Worm (Caenorhabditis elegans): ENCODE results near the gene T16G1.6.
A peak's percentile ranks its signal among the peaks of the same experiment; 100 is the strongest.

Gene T16G1.6

ce11 chrV:12937098-12937497, at the start of gene T16G1.6:
Gene T16G1.6, minus strand, starts transcription at chrV:12937174.
- TF ChIP-seq unc-62 (GFP tag; optimal IDR thresholded peaks at IDR 0.05) (no peak), mml-1 (tag; optimal IDR thresholded peaks at IDR 0.05) (no peak), pqm-1 (tag; optimal IDR thresholded peaks at IDR 0.05) (peak; percentile 90), ZK546.5 (tag; optimal IDR thresholded peaks at IDR 0.05) (no peak), nhr-67 (tag; optimal IDR thresholded peaks at IDR 0.05) (no peak), ama-1 (optimal IDR thresholded peaks at IDR 0.05) (no peak), nhr-237 (tag; optimal IDR thresholded peaks at IDR 0.05) (no peak), ztf-4 (tag; optimal IDR thresholded peaks at IDR 0.05) (no peak), lsy-12 (tag; optimal IDR thresholded peaks at IDR 0.05) (no peak), jun-1 (tag; optimal IDR thresholded peaks at IDR 0.05) (no peak), elt-2 (tag; optimal IDR thresholded peaks at IDR 0.05) (peak; percentile 91), nhr-25 (tag; optimal IDR thresholded peaks at IDR 0.05) (no peak), nhr-28 (tag; optimal IDR thresholded peaks at IDR 0.05) (no peak), fos-1 (tag; optimal IDR thresholded peaks at IDR 0.05) (no peak)

DNA sequence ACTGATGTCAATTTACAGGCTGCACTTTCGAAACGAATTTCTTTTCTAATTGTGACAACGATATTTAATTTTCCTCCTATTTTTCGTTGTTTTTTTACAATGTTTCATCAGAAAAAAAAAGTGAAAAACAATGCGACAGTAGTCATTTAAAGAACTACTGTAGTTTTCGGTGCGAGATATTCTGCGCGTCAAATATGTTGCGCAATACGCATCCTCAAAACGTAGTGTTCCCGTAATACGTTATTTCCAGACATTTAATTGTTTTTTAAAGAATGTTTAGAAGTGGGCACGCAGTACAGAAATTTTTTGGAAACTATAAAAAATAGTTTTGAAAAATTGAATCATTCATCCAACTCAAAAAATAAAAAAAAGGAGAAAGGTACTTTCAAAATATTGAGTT, 37.1 kb upstream of the T16G1.6 start:
- TF ChIP-seq fkh-2 (tag; optimal IDR thresholded peaks at IDR 0.05) (no peak), skn-1 (tag; optimal IDR thresholded peaks at IDR 0.05) (no peak), snpc-4 (tag; optimal IDR thresholded peaks at IDR 0.05) (no peak), nhr-76 (tag; optimal IDR thresholded peaks at IDR 0.05) (no peak), egl-27 (tag; optimal IDR thresholded peaks at IDR 0.05) (no peak), pqm-1 (tag; optimal IDR thresholded peaks at IDR 0.05) (no peak), mdl-1 (tag; optimal IDR thresholded peaks at IDR 0.05) (no peak), mml-1 (tag; optimal IDR thresholded peaks at IDR 0.05) (no peak), jun-1 (tag; optimal IDR thresholded peaks at IDR 0.05) (no peak), tbx-2 (tag; optimal IDR thresholded peaks at IDR 0.05) (no peak), lsy-12 (tag; optimal IDR thresholded peaks at IDR 0.05) (no peak), nhr-25 (tag; optimal IDR thresholded peaks at IDR 0.05) (no peak), nhr-43 (tag; optimal IDR thresholded peaks at IDR 0.05; ENCODE audit: poor library complexity, severe bottlenecking) (no peak), sea-2 (GFP tag; optimal IDR thresholded peaks at IDR 0.05) (no peak), unc-62 (GFP tag; optimal IDR thresholded peaks at IDR 0.05) (no peak)

DNA sequence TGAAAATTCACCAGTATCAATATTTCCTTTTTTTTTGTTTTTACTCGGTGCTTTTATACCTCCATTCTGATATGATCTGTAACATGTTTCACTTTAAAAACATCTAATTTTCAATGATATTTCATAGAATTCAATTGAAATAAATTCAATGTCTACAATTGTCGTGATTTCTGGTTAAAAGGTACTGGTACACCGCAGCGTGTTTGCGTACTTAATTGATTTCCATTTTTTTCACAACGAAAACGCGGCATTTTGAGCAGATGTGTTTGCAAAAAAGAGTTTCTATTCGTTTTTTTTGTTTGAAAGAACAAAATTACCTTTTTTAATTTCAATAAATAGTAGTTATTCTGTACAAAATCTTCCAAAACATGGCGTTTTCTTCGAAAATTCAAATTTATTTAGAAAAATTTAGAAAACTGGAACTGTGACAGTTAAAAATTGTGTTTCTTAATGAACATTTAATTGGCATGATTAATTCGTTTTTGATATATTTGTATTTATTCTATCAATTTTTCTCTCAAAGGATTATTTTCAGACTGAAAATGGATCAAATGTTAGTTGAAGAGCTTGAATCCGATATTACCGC, 33.7 kb upstream of the T16G1.6 start, which contains the start of gene pnn-1:
pnn-1 (plus strand) TSS at position 536 of the 586 bp plus-strand sequence.
- peak; percentile 35 for TF ChIP-seq lin-15B (tag; optimal IDR thresholded peaks at IDR 0.05)
- TF ChIP-seq ceh-16 (tag; optimal IDR thresholded peaks at IDR 0.05): no peak
- peak; percentile 48 for TF ChIP-seq hmg-11 (tag; optimal IDR thresholded peaks at IDR 0.05)
- no peak for TF ChIP-seq nhr-25 (tag; optimal IDR thresholded peaks at IDR 0.05)
- TF ChIP-seq pha-4 (tag; optimal IDR thresholded peaks at IDR 0.05): peak; percentile 59
- TF ChIP-seq nfya-1 (tag; optimal IDR thresholded peaks at IDR 0.05; ENCODE audit: insufficient read depth): peak; percentile 45

- TF ChIP-seq R02D3.7 (tag; optimal IDR thresholded peaks at IDR 0.05) (no peak), nhr-25 (tag; optimal IDR thresholded peaks at IDR 0.05) (peak; percentile 67)
These were observed 31.6 kb upstream of the T16G1.6 start, which contains the start of gene lin-46 for ce11 chrV:12968555-12968954. Gene lin-46, plus strand, starts transcription at chrV:12968855.

DNA sequence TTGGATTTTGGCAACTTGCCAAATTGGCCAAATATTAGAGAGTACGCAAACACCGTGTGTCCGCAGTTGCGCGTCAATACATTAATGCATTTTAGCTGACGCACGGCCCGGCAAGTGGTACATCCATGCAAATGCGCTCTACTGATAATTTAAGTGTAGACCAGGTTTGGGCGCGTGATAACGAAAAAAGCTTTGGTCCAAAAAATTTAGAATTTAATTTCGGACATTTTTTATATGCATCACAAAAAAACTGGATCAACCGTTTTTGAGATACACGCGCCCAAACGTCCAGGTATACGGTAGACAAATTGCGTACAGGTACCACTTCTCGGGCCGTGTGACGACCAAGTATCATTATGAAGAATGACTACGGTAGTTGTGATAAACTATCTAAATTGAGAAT, 31.0 kb upstream of the T16G1.6 start, which contains the start of gene R186.8:
R186.8 (minus strand) TSS at position 58 of the 403 bp plus-strand sequence.
- TF ChIP-seq pqm-1 (tag; optimal IDR thresholded peaks at IDR 0.05): peak; percentile 2
- TF ChIP-seq lin-15B (tag; optimal IDR thresholded peaks at IDR 0.05): peak; percentile 75
- peak; percentile 19 for TF ChIP-seq nhr-43 (tag; optimal IDR thresholded peaks at IDR 0.05; ENCODE audit: poor library complexity, severe bottlenecking)
- peak; percentile 66 for TF ChIP-seq nfya-1 (tag; optimal IDR thresholded peaks at IDR 0.05; ENCODE audit: insufficient read depth)
- TF ChIP-seq lsy-12 (tag; optimal IDR thresholded peaks at IDR 0.05): peak; percentile 58
- peak; percentile 65 for TF ChIP-seq elt-2 (tag; optimal IDR thresholded peaks at IDR 0.05)
- peak; percentile 68 for TF ChIP-seq hmg-11 (tag; optimal IDR thresholded peaks at IDR 0.05)
- peak; percentile 24 for TF ChIP-seq snpc-4 (tag; optimal IDR thresholded peaks at IDR 0.05)
- peak; percentile 5 for TF ChIP-seq tbx-2 (tag; optimal IDR thresholded peaks at IDR 0.05)
- TF ChIP-seq pha-4 (tag; optimal IDR thresholded peaks at IDR 0.05): peak; percentile 40
- peak; percentile 23 for TF ChIP-seq nhr-25 (tag; optimal IDR thresholded peaks at IDR 0.05)

DNA sequence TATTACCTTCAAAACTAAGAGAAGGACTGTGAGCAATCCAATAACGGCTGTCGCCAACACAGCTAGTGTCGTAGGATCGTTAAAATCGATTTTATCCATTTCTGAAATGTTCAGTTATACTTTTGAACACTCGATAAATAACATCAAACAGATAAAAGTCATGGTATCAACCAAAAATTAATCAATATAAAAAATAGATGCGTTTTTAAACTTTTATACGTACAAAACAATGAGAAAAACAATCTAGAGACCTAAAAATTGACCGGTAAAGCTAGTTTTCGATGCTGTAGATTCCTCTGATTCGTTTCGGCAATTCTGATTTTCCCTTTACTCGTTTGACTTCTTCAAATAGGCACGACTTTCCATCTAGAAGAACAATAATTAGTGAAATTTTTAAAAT, 30.1 kb upstream of the T16G1.6 start, which contains the start of gene R186.3:
R186.3 (minus strand) TSS at position 101 of the 400 bp plus-strand sequence.
- TF ChIP-seq mml-1 (tag; optimal IDR thresholded peaks at IDR 0.05) (no peak), unc-62 (GFP tag; optimal IDR thresholded peaks at IDR 0.05) (no peak), ztf-4 (tag; optimal IDR thresholded peaks at IDR 0.05) (no peak), nhr-76 (tag; optimal IDR thresholded peaks at IDR 0.05) (no peak)

All from whole organism, L3 larva.